Fruit fly (Drosophila melanogaster) whole organism, embryonic: Measurements from ENCODE around the gene CG31551.

ENCODE experiments used
- Adf1 ChIP-seq: fragments of 200-800 bp; sonication (Bioruptor generic); IDR thresholded peaks from 2 replicates; pipeline ENCODE4 v1.3.6; 2022; ENCODE audit warnings: missing biosample characterization, missing genetic modification characterization
- Atf-2 ChIP-seq: fragments of 200-800 bp; sonication (Bioruptor generic); optimal IDR thresholded peaks from 2 replicates; lab custom pipeline; 2016; ENCODE audit warnings: missing biosample characterization, missing genetic modification characterization
- Atf3 ChIP-seq: fragments of 200-800 bp; sonication (Bioruptor generic); optimal IDR thresholded peaks from 3 replicates; lab custom pipeline; 2016; ENCODE audit warnings: missing biosample characterization, missing genetic modification characterization
- Blimp-1 ChIP-seq: fragments of 200-800 bp; sonication (Bioruptor generic); optimal IDR thresholded peaks from 3 replicates; lab custom pipeline; 2018; ENCODE audit warnings: missing biosample characterization, missing genetic modification characterization, mild to moderate bottlenecking, moderate library complexity, missing genetic modification reagents
- CG10321 ChIP-seq: fragments of 200-800 bp; sonication (Bioruptor generic); IDR thresholded peaks from 2 replicates; pipeline ENCODE4 v1.3.6; 2022; ENCODE audit warnings: missing biosample characterization, missing genetic modification characterization
- CG11093 ChIP-seq: fragments of 200-800 bp; sonication (Bioruptor generic); IDR thresholded peaks from 3 replicates; pipeline ENCODE4 v1.3.6; 2022; ENCODE audit warnings: missing biosample characterization, missing genetic modification characterization
- CG11398 ChIP-seq: fragments of 200-800 bp; sonication (Bioruptor generic); optimal IDR thresholded peaks from 2 replicates; lab custom pipeline; 2016; ENCODE audit warnings: missing biosample characterization, missing genetic modification characterization
- CG12769 ChIP-seq: fragments of 200-800 bp; sonication (Bioruptor generic); optimal IDR thresholded peaks from 2 replicates; lab custom pipeline; 2019; ENCODE audit warnings: missing biosample characterization, mild to moderate bottlenecking, missing genetic modification characterization, moderate library complexity
- CG14014 ChIP-seq: fragments of 200-800 bp; sonication (Bioruptor generic); IDR thresholded peaks from 2 replicates; pipeline ENCODE4 v1.3.6; 2022; ENCODE audit warnings: missing biosample characterization, missing genetic modification characterization
- CG16815 ChIP-seq: fragments of 200-800 bp; sonication (Bioruptor generic); optimal IDR thresholded peaks from 3 replicates; lab custom pipeline; 2017; ENCODE audit warnings: missing biosample characterization, mild to moderate bottlenecking, missing genetic modification characterization
- CG17912 ChIP-seq: fragments of 200-800 bp; sonication (Bioruptor generic); optimal IDR thresholded peaks from 2 replicates; lab custom pipeline; 2018; ENCODE audit warnings: missing biosample characterization, mild to moderate bottlenecking, missing genetic modification characterization
- CG2116 ChIP-seq: fragments of 200-800 bp; sonication (Bioruptor generic); optimal IDR thresholded peaks from 3 replicates; lab custom pipeline; 2018; ENCODE audit warnings: missing biosample characterization, mild to moderate bottlenecking, missing genetic modification characterization
- CG2875 ChIP-seq: fragments of 200-800 bp; sonication (Bioruptor generic); optimal IDR thresholded peaks from 2 replicates; lab custom pipeline; 2017; ENCODE audit warnings: missing biosample characterization, mild to moderate bottlenecking, missing genetic modification characterization, missing genetic modification reagents
- CG31224 ChIP-seq: fragments of 200-800 bp; sonication (Bioruptor generic); IDR thresholded peaks from 2 replicates; pipeline ENCODE4 v1.3.6; 2022; ENCODE audit warnings: missing biosample characterization, missing genetic modification characterization
- CG32772 ChIP-seq: fragments of 200-800 bp; sonication (Bioruptor generic); IDR thresholded peaks from 2 replicates; pipeline ENCODE4 v1.3.6; 2022; ENCODE audit warnings: missing biosample characterization, missing genetic modification characterization
- CG4707 ChIP-seq: fragments of 200-800 bp; sonication (Bioruptor generic); optimal IDR thresholded peaks from 2 replicates; lab custom pipeline; 2018; ENCODE audit warnings: missing biosample characterization, mild to moderate bottlenecking, missing genetic modification characterization, moderate library complexity
- CG6791 ChIP-seq: fragments of 200-800 bp; sonication (Bioruptor generic); IDR thresholded peaks from 3 replicates; pipeline ENCODE4 v1.3.6; 2022; ENCODE audit warnings: missing biosample characterization, missing genetic modification characterization; ENCODE audit not compliant: partially characterized antibody
- CG6813 ChIP-seq: fragments of 200-800 bp; sonication (Bioruptor generic); optimal IDR thresholded peaks from 2 replicates; lab custom pipeline; 2017; ENCODE audit warnings: missing biosample characterization, missing genetic modification characterization, mild to moderate bottlenecking, moderate library complexity, missing genetic modification reagents
- CG7745 ChIP-seq: fragments of 200-800 bp; sonication (Bioruptor generic); optimal IDR thresholded peaks from 2 replicates; lab custom pipeline; 2018; ENCODE audit warnings: missing biosample characterization, mild to moderate bottlenecking, missing genetic modification characterization, moderate library complexity
- CG7987 ChIP-seq: fragments of 200-800 bp; sonication (Bioruptor generic); optimal IDR thresholded peaks from 2 replicates; lab custom pipeline; 2018; ENCODE audit warnings: missing biosample characterization, mild to moderate bottlenecking, missing genetic modification characterization, moderate library complexity
- CG8765 ChIP-seq: fragments of 200-800 bp; sonication (Bioruptor generic); IDR thresholded peaks from 2 replicates; pipeline ENCODE4 v1.3.6; 2022; ENCODE audit warnings: missing biosample characterization, missing genetic modification characterization
- CHES-1-like ChIP-seq: fragments of 200-800 bp; sonication (Bioruptor generic); optimal IDR thresholded peaks from 2 replicates; lab custom pipeline; 2016; ENCODE audit warnings: missing biosample characterization, missing genetic modification characterization
- Deaf1 ChIP-seq: fragments of 200-800 bp; optimal IDR thresholded peaks from 3 replicates; lab custom pipeline; 2019; ENCODE audit warnings: missing biosample characterization, mild to moderate bottlenecking, missing genetic modification characterization, moderate library complexity
- Eip74EF ChIP-seq, 2 experiments: fragments of 200-800 bp in 1 of 2; fragments of >200 bp in 1 of 2; sonication (Bioruptor generic) in 1 of 2; optimal IDR thresholded peaks; 2 replicates each; lab custom pipeline; 2017 to 2019; ENCODE audit warnings: missing biosample characterization in 2 of 2, missing genetic modification characterization in 2 of 2, mild to moderate bottlenecking in 1 of 2, moderate library complexity in 1 of 2
- Elba2 ChIP-seq: fragments of 200-800 bp; sonication (Bioruptor generic); optimal IDR thresholded peaks from 3 replicates; lab custom pipeline; 2016; ENCODE audit warnings: missing biosample characterization, missing genetic modification characterization
- Ets65A ChIP-seq: fragments of 200-800 bp; sonication (Bioruptor generic); peaks from one replicate; lab custom pipeline; 2016; ENCODE audit warnings: missing biosample characterization, missing genetic modification characterization
- HLH3B ChIP-seq: fragments of 200-800 bp; sonication (Bioruptor generic); IDR thresholded peaks from 2 replicates; pipeline ENCODE4 v1.3.6; 2022; ENCODE audit warnings: missing biosample characterization, missing genetic modification characterization
- HLHmδ ChIP-seq: fragments of 200-800 bp; sonication (Bioruptor generic); optimal IDR thresholded peaks from 2 replicates; lab custom pipeline; 2018; ENCODE audit warnings: missing biosample characterization, mild to moderate bottlenecking, missing genetic modification characterization, moderate library complexity
- MBD-R2 ChIP-seq: fragments of 200-800 bp; sonication (Bioruptor generic); IDR thresholded peaks from 2 replicates; pipeline ENCODE4 v1.3.6; 2022; ENCODE audit warnings: missing biosample characterization, missing genetic modification characterization
- Med ChIP-seq: fragments of 200-800 bp; sonication (Bioruptor generic); peaks from one replicate; lab custom pipeline; 2016; ENCODE audit warnings: missing biosample characterization, missing genetic modification characterization, mild to moderate bottlenecking, inconsistent platforms, moderate library complexity
- Nf-YB ChIP-seq: fragments of 200-800 bp; sonication (Bioruptor generic); optimal IDR thresholded peaks from 3 replicates; lab custom pipeline; 2019; ENCODE audit warnings: missing biosample characterization, mild to moderate bottlenecking, missing genetic modification characterization, moderate library complexity
- Sry-β ChIP-seq: fragments of 200-800 bp; sonication (Bioruptor generic); optimal IDR thresholded peaks from 2 replicates; lab custom pipeline; 2018; ENCODE audit warnings: missing biosample characterization, mild to moderate bottlenecking, missing genetic modification characterization, moderate library complexity
- bigmax ChIP-seq: fragments of 200-800 bp; sonication (Bioruptor generic); optimal IDR thresholded peaks from 2 replicates; lab custom pipeline; 2018; ENCODE audit warnings: missing biosample characterization, mild to moderate bottlenecking, missing genetic modification characterization
- corto ChIP-seq: fragments of 200-800 bp; sonication (Bioruptor generic); optimal IDR thresholded peaks from 2 replicates; lab custom pipeline; 2016; ENCODE audit warnings: missing biosample characterization, mild to moderate bottlenecking, missing genetic modification characterization, moderate library complexity
- croc ChIP-seq: fragments of 200-800 bp; sonication (Bioruptor generic); conservative IDR thresholded peaks from 3 replicates; pipeline ENCODE4 v1.3.6; 2022; ENCODE audit warnings: missing biosample characterization, missing genetic modification characterization
- fu2 ChIP-seq: fragments of 200-800 bp; sonication (Bioruptor generic); optimal IDR thresholded peaks from 2 replicates; lab custom pipeline; 2016; ENCODE audit warnings: missing biosample characterization, missing genetic modification characterization
- ken ChIP-seq: fragments of 200-800 bp; sonication (Bioruptor generic); IDR thresholded peaks from 3 replicates; pipeline ENCODE4 v1.3.6; 2022; ENCODE audit warnings: missing biosample characterization, missing genetic modification characterization
- kni ChIP-seq: fragments of 200-800 bp; sonication (Bioruptor generic); optimal IDR thresholded peaks from 3 replicates; lab custom pipeline; 2017; ENCODE audit warnings: mild to moderate bottlenecking, missing biosample characterization, missing genetic modification reagents, missing genetic modification characterization
- lbe ChIP-seq: fragments of 200-800 bp; sonication (Bioruptor generic); optimal IDR thresholded peaks from 2 replicates; lab custom pipeline; 2016; ENCODE audit warnings: missing biosample characterization, mild to moderate bottlenecking, missing genetic modification characterization
- maf-S ChIP-seq: fragments of 200-800 bp; sonication (Bioruptor generic); optimal IDR thresholded peaks from 2 replicates; lab custom pipeline; 2016; ENCODE audit warnings: missing biosample characterization, missing genetic modification characterization
- mirr ChIP-seq: fragments of 200-800 bp; sonication (Bioruptor generic); optimal IDR thresholded peaks from 3 replicates; lab custom pipeline; 2018; ENCODE audit warnings: missing biosample characterization, mild to moderate bottlenecking, missing genetic modification characterization
- nau ChIP-seq: fragments of 200-800 bp; sonication (Bioruptor generic); optimal IDR thresholded peaks from 3 replicates; lab custom pipeline; 2017; ENCODE audit warnings: missing biosample characterization, mild to moderate bottlenecking, missing genetic modification characterization, missing genetic modification reagents
- pfk ChIP-seq: fragments of 200-800 bp; sonication (Bioruptor generic); optimal IDR thresholded peaks from 2 replicates; lab custom pipeline; 2018; ENCODE audit warnings: missing biosample characterization, mild to moderate bottlenecking, missing genetic modification characterization, moderate library complexity
- pzg ChIP-seq: fragments of 200-800 bp; sonication (Bioruptor generic); optimal IDR thresholded peaks from 3 replicates; lab custom pipeline; 2018; ENCODE audit warnings: missing biosample characterization, mild to moderate bottlenecking, missing genetic modification characterization, moderate library complexity
- repo ChIP-seq: fragments of 200-800 bp; sonication (Bioruptor generic); optimal IDR thresholded peaks from 2 replicates; lab custom pipeline; 2016; ENCODE audit warnings: missing biosample characterization, missing genetic modification characterization
- ro ChIP-seq: fragments of 200-800 bp; sonication (Bioruptor generic); IDR thresholded peaks from 2 replicates; pipeline ENCODE4 v1.3.6; 2022; ENCODE audit warnings: missing biosample characterization, missing genetic modification characterization
- slp2 ChIP-seq: fragments of 200-800 bp; sonication (Bioruptor generic); optimal IDR thresholded peaks from 2 replicates; lab custom pipeline; 2016; ENCODE audit warnings: missing biosample characterization, missing genetic modification characterization
- sob ChIP-seq: fragments of 200-800 bp; sonication (Bioruptor generic); IDR thresholded peaks from 2 replicates; pipeline ENCODE4 v1.3.6; 2022; ENCODE audit warnings: missing biosample characterization, missing genetic modification characterization
- toy ChIP-seq: fragments of 200-800 bp; sonication (Bioruptor generic); IDR thresholded peaks from 2 replicates; pipeline ENCODE4 v1.3.6; 2022; ENCODE audit warnings: missing biosample characterization, missing genetic modification characterization
- wek ChIP-seq: fragments of 200-800 bp; sonication (Bioruptor generic); optimal IDR thresholded peaks from 3 replicates; lab custom pipeline; 2018; ENCODE audit warnings: missing biosample characterization, mild to moderate bottlenecking, missing genetic modification characterization, moderate library complexity

The CG31551 gene

dm6 chr3R:5606477-5606876 lies 21.2 kb upstream of the CG31551 start, which contains the start of gene asl (continued):
- TF ChIP-seq ro (GFP tag; lab: Robert Waterston, UW), result no peak
- no peak; the same call in 1 of the 2 replicates for TF ChIP-seq Adf1 (GFP tag; lab: Robert Waterston, UW)
- TF ChIP-seq Med (GFP tag; lab: Kevin White, UChicago), result peak; percentile 91
- TF ChIP-seq MBD-R2 (GFP tag; lab: Robert Waterston, UW), result peak; percentile 86
- peak in 1 of 2 experiments; percentile 88 for TF ChIP-seq Eip74EF (GFP tag; optimal IDR thresholded peaks at IDR 0.05; lab: Kevin White, UChicago)
- peak; percentile 57; the same call in 1 of the 2 replicates for TF ChIP-seq CG14014 (GFP tag; lab: Robert Waterston, UW)
- TF ChIP-seq Blimp-1 (GFP tag; lab: Kevin White, UChicago), result no peak
- TF ChIP-seq corto (GFP tag; lab: Kevin White, UChicago), result peak; percentile 25
- no peak for TF ChIP-seq mirr (GFP tag; lab: Kevin White, UChicago)
- no peak for TF ChIP-seq nau
- peak; percentile 42; the same call in 1 of the 2 replicates for TF ChIP-seq CG31224 (GFP tag; lab: Robert Waterston, UW)
- 0 out of 2 replicates have a peak, but pooled peaks have one; percentile 11 for TF ChIP-seq CG32772
- peak; percentile 37 for TF ChIP-seq CG4707 (GFP tag; lab: Kevin White, UChicago)
- TF ChIP-seq pfk (GFP tag; lab: Kevin White, UChicago), result no peak
- TF ChIP-seq CG12769, result peak; percentile 71
- peak; percentile 48; the same call in 1 of the 2 replicates for TF ChIP-seq sob (GFP tag; lab: Robert Waterston, UW)
- TF ChIP-seq wek (GFP tag; lab: Kevin White, UChicago), result peak; percentile 50
- TF ChIP-seq fu2 (GFP tag; lab: Kevin White, UChicago), result peak; percentile 31
- TF ChIP-seq CG7745 (tag; lab: Kevin White, UChicago), result no peak
- peak; percentile 85 for TF ChIP-seq CG2116
- TF ChIP-seq CG17912 (GFP tag; lab: Kevin White, UChicago), result peak; percentile 59
- TF ChIP-seq CG8765 (GFP tag; lab: Robert Waterston, UW), result peak; percentile 63
- TF ChIP-seq CG6791 (GFP tag; lab: Robert Waterston, UW), result peak; percentile 57; the same call in 1 of the 3 replicates
- no peak for TF ChIP-seq HLH3B (GFP tag; lab: Robert Waterston, UW)
- peak; percentile 41 for TF ChIP-seq lbe (GFP tag; lab: Kevin White, UChicago)
- peak; percentile 32 for TF ChIP-seq Atf-2 (GFP tag; lab: Kevin White, UChicago)
- TF ChIP-seq repo (GFP tag; lab: Kevin White, UChicago), result peak; percentile 20
- no peak for TF ChIP-seq maf-S (GFP tag; lab: Kevin White, UChicago)
- peak; percentile 19 for TF ChIP-seq Sry-β (GFP tag; lab: Kevin White, UChicago)
- no peak for TF ChIP-seq Atf3 (GFP tag; lab: Kevin White, UChicago)
- TF ChIP-seq CG2875 (GFP tag; lab: Kevin White, UChicago), result peak; percentile 11
- peak; percentile 96 for TF ChIP-seq Elba2 (GFP tag; lab: Kevin White, UChicago)
- TF ChIP-seq CG6813 (GFP tag; lab: Kevin White, UChicago), result no peak
- TF ChIP-seq Nf-YB (GFP tag; lab: Kevin White, UChicago), result peak; percentile 33
- peak; percentile 65; the same call in 1 of the 3 replicates for TF ChIP-seq ken
- TF ChIP-seq CG10321, result no peak
- TF ChIP-seq slp2 (GFP tag; lab: Kevin White, UChicago), result no peak
- TF ChIP-seq bigmax, result no peak
- TF ChIP-seq kni (GFP tag; lab: Kevin White, UChicago), result peak; percentile 48
- TF ChIP-seq Ets65A (GFP tag; lab: Kevin White, UChicago), result peak; percentile 94
- peak; percentile 47 for TF ChIP-seq Deaf1 (tag; lab: Kevin White, UChicago)
- TF ChIP-seq CG7987 (GFP tag; lab: Kevin White, UChicago), result peak; percentile 38
- TF ChIP-seq CG16815, result peak; percentile 39
- peak; percentile 58 for TF ChIP-seq CHES-1-like (GFP tag; lab: Kevin White, UChicago)
- TF ChIP-seq croc (GFP tag; lab: Robert Waterston, UW), result peak; percentile 18; the same call in 1 of the 3 replicates
- TF ChIP-seq toy (GFP tag; lab: Robert Waterston, UW), result no peak
- TF ChIP-seq HLHmδ, result no peak
- no peak for TF ChIP-seq CG11398 (GFP tag; lab: Kevin White, UChicago)
- TF ChIP-seq pzg, result peak; percentile 85
- no peak for TF ChIP-seq CG11093
